Worm (Caenorhabditis elegans) whole organism, young adult: Measurements from ENCODE around the gene C28C12.1.

Source experiments
- C17E4.6 ChIP-seq: fragments of 200-800 bp; sonication (Bioruptor generic); IDR thresholded peaks from 2 replicates; pipeline ENCODE4 v1.3.6; 2022; ENCODE audit warnings: missing genetic modification reagents, missing genetic modification characterization, missing compliant biosample characterization
- F22D6.2 ChIP-seq: sonication (generic microtip); optimal IDR thresholded peaks from 2 replicates; lab custom pipeline; 2016; ENCODE audit warnings: mild to moderate bottlenecking, missing genetic modification characterization, missing compliant biosample characterization
- F23B12.7 ChIP-seq: sonication (generic microtip); optimal IDR thresholded peaks from 2 replicates; lab custom pipeline; 2017; ENCODE audit warnings: missing genetic modification characterization, mild to moderate bottlenecking, missing compliant biosample characterization, antibody characterized with exemption, moderate library complexity; ENCODE audit not compliant: insufficient read depth
- F57A8.1 ChIP-seq: fragments of 200-800 bp; sonication (Bioruptor generic); optimal IDR thresholded peaks from 2 replicates; lab custom pipeline; 2018; ENCODE audit warnings: mild to moderate bottlenecking, missing genetic modification characterization, moderate library complexity, missing compliant biosample characterization
- K11D2.4 ChIP-seq: fragments of 200-800 bp; sonication (Bioruptor generic); IDR thresholded peaks from 2 replicates; pipeline ENCODE4 v1.3.6; 2022; ENCODE audit warnings: missing genetic modification reagents, missing genetic modification characterization, missing compliant biosample characterization
- K12H6.12 ChIP-seq: fragments of 200-800 bp; sonication (Bioruptor generic); optimal IDR thresholded peaks from 2 replicates; lab custom pipeline; 2018; ENCODE audit warnings: mild to moderate bottlenecking, missing genetic modification characterization, missing compliant biosample characterization
- T07F8.4 ChIP-seq: sonication (generic microtip); optimal IDR thresholded peaks from 2 replicates; lab custom pipeline; 2016; ENCODE audit warnings: mild to moderate bottlenecking, missing genetic modification characterization, moderate library complexity, missing compliant biosample characterization
- Y53G8AR.9 ChIP-seq: fragments of 200-800 bp; sonication (Bioruptor generic); conservative IDR thresholded peaks from 2 replicates; pipeline ENCODE4 v1.3.6; 2022; ENCODE audit warnings: missing genetic modification reagents, missing genetic modification characterization, missing compliant biosample characterization
- Y56A3A.18 ChIP-seq: fragments of 200-800 bp; sonication (Bioruptor generic); IDR thresholded peaks from 2 replicates; pipeline ENCODE4 v1.3.6; 2022; ENCODE audit warnings: missing genetic modification reagents, missing genetic modification characterization, missing compliant biosample characterization
- Y67H2A.10 ChIP-seq: fragments of 200-800 bp; sonication (Bioruptor generic); conservative IDR thresholded peaks from 2 replicates; pipeline ENCODE4 v1.3.6; 2022; ENCODE audit warnings: missing genetic modification reagents, missing genetic modification characterization, missing compliant biosample characterization
- ZK185.1 ChIP-seq: sonication (generic microtip); optimal IDR thresholded peaks from 2 replicates; lab custom pipeline; 2016; ENCODE audit warnings: mild to moderate bottlenecking, missing genetic modification characterization, missing compliant biosample characterization; ENCODE audit not compliant: poor library complexity, severe bottlenecking
- athp-1 ChIP-seq: sonication (generic microtip); optimal IDR thresholded peaks from 2 replicates; lab custom pipeline; 2017; ENCODE audit warnings: mild to moderate bottlenecking, missing genetic modification characterization, missing compliant biosample characterization
- attf-3 ChIP-seq: fragments of 200-800 bp; sonication (Bioruptor generic); conservative IDR thresholded peaks from 2 replicates; pipeline ENCODE4 v1.3.6; 2022; ENCODE audit warnings: missing genetic modification reagents, missing genetic modification characterization, missing compliant biosample characterization
- bed-2 ChIP-seq: fragments of 200-800 bp; sonication (Bioruptor generic); IDR thresholded peaks from 2 replicates; pipeline ENCODE4 v1.3.6; 2022; ENCODE audit warnings: missing genetic modification reagents, missing genetic modification characterization, missing compliant biosample characterization
- cebp-1 ChIP-seq, 2 experiments: fragments of 200-800 bp in 1 of 2; sonication (Bioruptor generic) in 1 of 2; sonication (generic microtip) in 1 of 2; IDR thresholded peaks in 1 of 2; optimal IDR thresholded peaks in 1 of 2; 2 replicates each; pipeline versions ENCODE4 v1.3.6 to Lab custom; 2017 to 2022; ENCODE audit warnings: missing compliant biosample characterization in 2 of 2, missing genetic modification characterization in 2 of 2, mild to moderate bottlenecking in 1 of 2, missing genetic modification reagents in 1 of 2, moderate library complexity in 1 of 2
- cebp-2 ChIP-seq: fragments of 200-800 bp; sonication (Bioruptor generic); IDR thresholded peaks from 2 replicates; pipeline ENCODE4 v1.3.6; 2022; ENCODE audit warnings: missing genetic modification characterization, missing compliant biosample characterization
- ceh-40 ChIP-seq: fragments of 200-800 bp; sonication (Bioruptor generic); IDR thresholded peaks from 2 replicates; pipeline ENCODE4 v1.3.6; 2022; ENCODE audit warnings: missing genetic modification characterization, missing compliant biosample characterization
- ceh-79 ChIP-seq: sonication (generic microtip); optimal IDR thresholded peaks from 2 replicates; lab custom pipeline; 2017; ENCODE audit warnings: mild to moderate bottlenecking, missing genetic modification characterization, missing compliant biosample characterization
- chd-7 ChIP-seq: sonication (generic microtip); optimal IDR thresholded peaks from 2 replicates; lab custom pipeline; 2016; ENCODE audit warnings: mild to moderate bottlenecking, missing genetic modification characterization, moderate library complexity, missing compliant biosample characterization
- dpl-1 ChIP-seq: fragments of 150-350 bp; optimal IDR thresholded peaks from 2 replicates; lab custom pipeline; 2014; ENCODE audit warnings: missing biosample characterization, missing genetic modification reagents, missing genetic modification characterization
- egl-44 ChIP-seq: fragments of 200-800 bp; sonication (Bioruptor generic); IDR thresholded peaks from 2 replicates; pipeline ENCODE4 v1.3.6; 2022; ENCODE audit warnings: missing genetic modification reagents, missing genetic modification characterization, missing compliant biosample characterization
- gei-17 ChIP-seq: fragments of 200-800 bp; sonication (Bioruptor generic); optimal IDR thresholded peaks from 2 replicates; lab custom pipeline; 2018; ENCODE audit warnings: mild to moderate bottlenecking, missing genetic modification characterization, missing compliant biosample characterization
- him-1 ChIP-seq: sonication (generic microtip); optimal IDR thresholded peaks from 2 replicates; lab custom pipeline; 2016; ENCODE audit warnings: missing genotype, missing genetic modification reagents, missing genetic modification characterization, missing compliant biosample characterization
- hlh-12 ChIP-seq: sonication (generic microtip); optimal IDR thresholded peaks from 2 replicates; lab custom pipeline; 2016; ENCODE audit warnings: missing genetic modification characterization, missing compliant biosample characterization
- hlh-26 ChIP-seq: fragments of 200-800 bp; sonication (Bioruptor generic); conservative IDR thresholded peaks from 2 replicates; pipeline ENCODE4 v1.3.6; 2022; ENCODE audit warnings: missing genetic modification reagents, missing genetic modification characterization, missing compliant biosample characterization
- hmg-1.2 ChIP-seq: fragments of 200-800 bp; sonication (Bioruptor generic); IDR thresholded peaks from 2 replicates; pipeline ENCODE4 v1.3.6; 2022; ENCODE audit warnings: missing genetic modification reagents, missing genetic modification characterization, missing compliant biosample characterization
- hrde-1 ChIP-seq: sonication (generic microtip); optimal IDR thresholded peaks from 2 replicates; lab custom pipeline; 2016; ENCODE audit warnings: missing genetic modification characterization, mild to moderate bottlenecking, missing compliant biosample characterization, moderate library complexity, missing genotype, missing genetic modification reagents, borderline replicate concordance
- let-526 ChIP-seq: fragments of 200-800 bp; sonication (Bioruptor generic); IDR thresholded peaks from 2 replicates; pipeline ENCODE4 v1.3.6; 2022; ENCODE audit warnings: missing genetic modification reagents, missing genetic modification characterization, missing compliant biosample characterization
- let-607 ChIP-seq, 2 experiments: fragments of 200-800 bp in 1 of 2; sonication (Bioruptor generic) in 1 of 2; sonication (generic microtip) in 1 of 2; optimal IDR thresholded peaks; 2 replicates each; lab custom pipeline; 2016 to 2018; ENCODE audit warnings: mild to moderate bottlenecking in 2 of 2, missing compliant biosample characterization in 2 of 2, missing genetic modification characterization in 2 of 2, moderate library complexity in 2 of 2, missing genotype in 1 of 2
- lin-26 ChIP-seq: fragments of 200-800 bp; sonication (Bioruptor generic); IDR thresholded peaks from 2 replicates; pipeline ENCODE4 v1.3.6; 2022; ENCODE audit warnings: missing genetic modification reagents, missing genetic modification characterization, missing compliant biosample characterization
- lin-35 ChIP-seq, 3 experiments: fragments of 150-350 bp in 2 of 3; sonication (generic microtip) in 1 of 3; optimal IDR thresholded peaks; 2 replicates each; lab custom pipeline; 2014 to 2018; ENCODE audit warnings: missing biosample characterization in 3 of 3, missing genetic modification characterization in 3 of 3, missing genetic modification reagents in 3 of 3
- lir-1 ChIP-seq: fragments of 200-800 bp; sonication (Bioruptor generic); conservative IDR thresholded peaks from 2 replicates; pipeline ENCODE4 v1.3.6; 2022; ENCODE audit warnings: missing genetic modification reagents, missing genetic modification characterization, missing compliant biosample characterization
- lsl-1 ChIP-seq: fragments of 200-800 bp; sonication (Bioruptor generic); optimal IDR thresholded peaks from 2 replicates; lab custom pipeline; 2018; ENCODE audit warnings: mild to moderate bottlenecking, missing genetic modification characterization, moderate library complexity, missing compliant biosample characterization
- lsy-27 ChIP-seq: sonication (generic microtip); optimal IDR thresholded peaks from 2 replicates; lab custom pipeline; 2017; ENCODE audit warnings: missing genetic modification characterization, mild to moderate bottlenecking, missing compliant biosample characterization, antibody characterized with exemption, missing genotype, borderline replicate concordance; ENCODE audit not compliant: insufficient read depth
- mel-28 ChIP-seq: sonication (generic microtip); optimal IDR thresholded peaks from 2 replicates; lab custom pipeline; 2016; ENCODE audit warnings: borderline replicate concordance, mild to moderate bottlenecking, missing genetic modification characterization, missing compliant biosample characterization
- nfya-2 ChIP-seq: fragments of 200-800 bp; sonication (Bioruptor generic); IDR thresholded peaks from 2 replicates; pipeline ENCODE4 v1.3.6; 2022; ENCODE audit warnings: missing genetic modification reagents, missing genetic modification characterization, missing compliant biosample characterization
- nfyb-1 ChIP-seq: fragments of 200-800 bp; sonication (Bioruptor generic); IDR thresholded peaks from 2 replicates; pipeline ENCODE4 v1.3.6; 2022; ENCODE audit warnings: missing genetic modification reagents, missing genetic modification characterization, missing compliant biosample characterization
- nhr-179 ChIP-seq: sonication (generic microtip); optimal IDR thresholded peaks from 2 replicates; lab custom pipeline; 2016; ENCODE audit warnings: mild to moderate bottlenecking, missing genetic modification characterization, missing compliant biosample characterization
- nhr-27 ChIP-seq: fragments of 200-800 bp; sonication (Bioruptor generic); optimal IDR thresholded peaks from 2 replicates; lab custom pipeline; 2018; ENCODE audit warnings: mild to moderate bottlenecking, missing genetic modification characterization, moderate library complexity, missing compliant biosample characterization
- nhr-90 ChIP-seq: sonication (generic microtip); optimal IDR thresholded peaks from 2 replicates; lab custom pipeline; 2016; ENCODE audit warnings: missing genotype, mild to moderate bottlenecking, missing genetic modification characterization, missing compliant biosample characterization
- pha-4 ChIP-seq: fragments of 150-350 bp; sonication (generic microtip); optimal IDR thresholded peaks from 2 replicates; lab custom pipeline; 2014; ENCODE audit warnings: missing biosample characterization, missing genetic modification reagents, missing genetic modification characterization
- repo-1 ChIP-seq: sonication (generic microtip); optimal IDR thresholded peaks from 2 replicates; lab custom pipeline; 2017; ENCODE audit warnings: mild to moderate bottlenecking, missing genetic modification characterization, missing compliant biosample characterization
- sea-2 ChIP-seq: fragments of 200-800 bp; sonication (Bioruptor generic); IDR thresholded peaks from 2 replicates; pipeline ENCODE4 v1.3.6; 2022; ENCODE audit warnings: missing genetic modification characterization, missing compliant biosample characterization
- tlf-1 ChIP-seq: fragments of 200-800 bp; sonication (Bioruptor generic); optimal IDR thresholded peaks from 2 replicates; lab custom pipeline; 2018; ENCODE audit warnings: mild to moderate bottlenecking, missing genetic modification characterization, missing compliant biosample characterization
- unc-62 ChIP-seq: fragments of 150-350 bp; optimal IDR thresholded peaks from 2 replicates; lab custom pipeline; 2014; ENCODE audit warnings: missing biosample characterization, missing genetic modification reagents, missing genetic modification characterization
- zim-3 ChIP-seq: sonication (generic microtip); optimal IDR thresholded peaks from 2 replicates; lab custom pipeline; 2017; ENCODE audit warnings: mild to moderate bottlenecking, missing genetic modification characterization, moderate library complexity, missing compliant biosample characterization
- ztf-18 ChIP-seq: sonication (generic microtip); optimal IDR thresholded peaks from 2 replicates; lab custom pipeline; 2016; ENCODE audit warnings: missing genotype, mild to moderate bottlenecking, missing genetic modification characterization, missing compliant biosample characterization

The C28C12.1 gene

DNA sequence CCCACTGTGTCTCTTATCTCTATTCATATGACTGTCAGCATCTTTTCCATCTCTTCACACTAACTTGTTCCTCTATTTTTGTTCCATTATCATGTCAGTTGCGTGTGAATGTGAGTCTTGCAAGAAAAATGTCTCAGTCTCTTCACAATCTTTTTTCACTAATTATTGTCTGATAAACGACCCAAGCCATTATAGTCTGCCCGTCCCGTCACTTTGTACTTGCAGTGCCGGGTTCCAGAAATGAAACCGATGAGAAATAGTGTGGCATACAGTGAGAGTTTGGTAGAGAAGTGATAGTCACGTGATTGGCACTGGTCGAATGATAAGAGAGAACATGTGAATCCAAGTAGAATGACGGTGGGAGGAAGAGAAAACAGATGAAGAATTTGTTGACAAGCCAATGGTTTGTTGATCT lies 26.1 kb downstream of the C28C12.1 start (continued):
- TF ChIP-seq cebp-2 (GFP tag; lab: Robert Waterston, UW), result no peak
- TF ChIP-seq repo-1, result peak; percentile 43
- peak; percentile 85; the same call in 1 of the 2 replicates for TF ChIP-seq egl-44 (GFP tag; lab: Robert Waterston, UW)
- no peak for TF ChIP-seq hlh-26
- TF ChIP-seq nfyb-1, result peak; percentile 86
- TF ChIP-seq Y67H2A.10 (GFP tag; lab: Robert Waterston, UW), result no peak
- TF ChIP-seq lin-26, result 0 out of 2 replicates have a peak, but pooled peaks have one; percentile 17
- TF ChIP-seq lsy-27 (tag; lab: Kevin White, UChicago), result no peak
- TF ChIP-seq K12H6.12 (tag; lab: Kevin White, UChicago), result peak; percentile 67
- no peak for TF ChIP-seq bed-2 (GFP tag; lab: Robert Waterston, UW)
- no peak for TF ChIP-seq Y56A3A.18 (GFP tag; lab: Robert Waterston, UW)
- TF ChIP-seq F22D6.2 (tag; lab: Kevin White, UChicago), result peak; percentile 93
- no peak for TF ChIP-seq mel-28 (tag; lab: Kevin White, UChicago)
- peak; percentile 96 for TF ChIP-seq chd-7 (tag; lab: Kevin White, UChicago)
- TF ChIP-seq gei-17 (GFP tag; lab: Kevin White, UChicago), result peak; percentile 70
- TF ChIP-seq lsl-1 (GFP tag; lab: Kevin White, UChicago), result no peak
- no peak for TF ChIP-seq sea-2 (GFP tag; lab: Robert Waterston, UW)
- no peak for TF ChIP-seq dpl-1 (GFP tag; lab: Kevin White, UChicago)
- peak; percentile 78 for TF ChIP-seq pha-4 (tag; lab: Kevin White, UChicago)
- no peak for TF ChIP-seq zim-3 (tag; lab: Kevin White, UChicago)
- TF ChIP-seq cebp-1 (GFP tag; IDR thresholded peaks at IDR 0.05; lab: Robert Waterston, UW), result no peak
- TF ChIP-seq cebp-1 (tag; optimal IDR thresholded peaks at IDR 0.05; lab: Kevin White, UChicago), result peak; percentile 84
- TF ChIP-seq ztf-18 (tag; lab: Kevin White, UChicago), result no peak
- TF ChIP-seq ZK185.1 (tag; lab: Kevin White, UChicago), result peak; percentile 34
- no peak for TF ChIP-seq nhr-27
- no peak for TF ChIP-seq F57A8.1 (GFP tag; lab: Kevin White, UChicago)
- TF ChIP-seq C17E4.6 (GFP tag; lab: Robert Waterston, UW), result no peak
- no peak for TF ChIP-seq nhr-179 (tag; lab: Kevin White, UChicago)
- no peak for TF ChIP-seq him-1 (tag; lab: Kevin White, UChicago)
- TF ChIP-seq hlh-12 (tag; lab: Kevin White, UChicago), result no peak
- TF ChIP-seq let-526 (GFP tag; lab: Robert Waterston, UW), result 0 out of 2 replicates have a peak, but pooled peaks have one; percentile 58
- peak; percentile 74; the same call in 1 of the 2 replicates for TF ChIP-seq Y53G8AR.9 (GFP tag; lab: Robert Waterston, UW)
- peak; percentile 64 for TF ChIP-seq lir-1
- peak; percentile 88 for TF ChIP-seq nhr-90 (tag; lab: Kevin White, UChicago)
- no peak for TF ChIP-seq F23B12.7
- TF ChIP-seq hrde-1, result no peak
- peak; percentile 62; the same call in 1 of the 2 replicates for TF ChIP-seq K11D2.4 (GFP tag; lab: Robert Waterston, UW)
- TF ChIP-seq hmg-1.2 (GFP tag; lab: Robert Waterston, UW), result peak; percentile 75
- TF ChIP-seq ceh-79 (tag; lab: Kevin White, UChicago), result no peak
- peak; percentile 57 for TF ChIP-seq unc-62 (GFP tag; lab: Kevin White, UChicago)
- peak; percentile 29 to 90 for TF ChIP-seq let-607 (tag; optimal IDR thresholded peaks at IDR 0.05; lab: Kevin White, UChicago)
- peak; percentile 87 for TF ChIP-seq tlf-1 (GFP tag; lab: Kevin White, UChicago)
- no peak for TF ChIP-seq T07F8.4 (tag; lab: Kevin White, UChicago)
- TF ChIP-seq attf-3 (GFP tag; lab: Robert Waterston, UW), result no peak
- no peak for TF ChIP-seq athp-1 (tag; lab: Kevin White, UChicago)
- TF ChIP-seq ceh-40 (GFP tag; lab: Robert Waterston, UW), result no peak
- TF ChIP-seq nfya-2 (GFP tag; lab: Robert Waterston, UW), result no peak
- peak in 1 of 3 experiments; percentile 14 for TF ChIP-seq lin-35 (GFP tag; optimal IDR thresholded peaks at IDR 0.05; lab: Kevin White, UChicago)
